Fruit fly (Drosophila melanogaster) whole organism, wandering third instar larva: Measurements from ENCODE around the gene CREG.

Experiments used
- CG32264 ChIP-seq: fragments of 200-800 bp; sonication (Bioruptor generic); optimal IDR thresholded peaks from 2 replicates; lab custom pipeline; 2016; ENCODE audit warnings: missing biosample characterization, missing genetic modification characterization
- CG9705 ChIP-seq: fragments of 200-800 bp; sonication (Bioruptor generic); optimal IDR thresholded peaks from 2 replicates; lab custom pipeline; 2018; ENCODE audit warnings: missing biosample characterization, mild to moderate bottlenecking, missing genetic modification characterization
- CrebA ChIP-seq: fragments of 200-800 bp; sonication (Bioruptor generic); optimal IDR thresholded peaks from 2 replicates; lab custom pipeline; 2016; ENCODE audit warnings: missing biosample characterization, mild to moderate bottlenecking, missing genetic modification characterization, borderline replicate concordance
- Dfd ChIP-seq: fragments of >200 bp; optimal IDR thresholded peaks from 2 replicates; lab custom pipeline; 2017; ENCODE audit warnings: missing biosample characterization, missing genetic modification characterization
- Dif ChIP-seq: fragments of 200-275, 200-300 bp; sonication (Bioruptor generic); optimal IDR thresholded peaks from 2 replicates; lab custom pipeline; 2018; ENCODE audit warnings: missing biosample characterization, missing genetic modification characterization; ENCODE audit not compliant: partially characterized antibody
- GATAd ChIP-seq: sonication (Bioruptor generic); optimal IDR thresholded peaks from 2 replicates; lab custom pipeline; 2016; ENCODE audit warnings: missing biosample characterization, missing genetic modification characterization
- HLH106 ChIP-seq: fragments of 200-800 bp; optimal IDR thresholded peaks from 3 replicates; lab custom pipeline; 2019; ENCODE audit warnings: missing biosample characterization, mild to moderate bottlenecking, missing genetic modification characterization, moderate library complexity
- Hnf4 ChIP-seq: fragments of 200-800 bp; sonication (Bioruptor generic); optimal IDR thresholded peaks from 2 replicates; lab custom pipeline; 2016; ENCODE audit warnings: missing biosample characterization, mild to moderate bottlenecking, missing genetic modification characterization
- Hr78 ChIP-seq: fragments of >200 bp; optimal IDR thresholded peaks from 2 replicates; lab custom pipeline; 2017; ENCODE audit warnings: missing biosample characterization, missing genetic modification characterization
- Hr83 ChIP-seq: fragments of 200-300 bp; sonication (Bioruptor generic); optimal IDR thresholded peaks from 2 replicates; lab custom pipeline; 2016; ENCODE audit warnings: missing biosample characterization, mild to moderate bottlenecking, missing genetic modification characterization, moderate library complexity; ENCODE audit not compliant: poor library complexity, severe bottlenecking
- Jra ChIP-seq: sonication (Bioruptor generic); optimal IDR thresholded peaks from 2 replicates; lab custom pipeline; 2016; ENCODE audit warnings: missing biosample characterization, missing genetic modification characterization
- Mio ChIP-seq: sonication (Bioruptor generic); optimal IDR thresholded peaks from 2 replicates; lab custom pipeline; 2016; ENCODE audit warnings: missing biosample characterization, missing genetic modification characterization
- Myc ChIP-seq: fragments of >200 bp; optimal IDR thresholded peaks from 2 replicates; lab custom pipeline; 2017
- N ChIP-seq: fragments of >200 bp; optimal IDR thresholded peaks from 2 replicates; lab custom pipeline; 2018; ENCODE audit warnings: missing biosample characterization, missing external identifiers, missing genetic modification characterization
- OdsH ChIP-seq: fragments of 200-800 bp; sonication (Bioruptor generic); optimal IDR thresholded peaks from 2 replicates; lab custom pipeline; 2016; ENCODE audit warnings: missing biosample characterization, mild to moderate bottlenecking, missing genetic modification characterization
- Rel ChIP-seq, 2 experiments: fragments of 200-800 bp; sonication (Bioruptor generic) in 1 of 2; optimal IDR thresholded peaks; 2 replicates in 1 of 2; 3 replicates in 1 of 2; lab custom pipeline; 2016 to 2019; ENCODE audit warnings: mild to moderate bottlenecking in 2 of 2, missing biosample characterization in 2 of 2, missing genetic modification characterization in 2 of 2, moderate library complexity in 1 of 2
- Sp1 ChIP-seq: fragments of 200-800 bp; sonication (Bioruptor generic); optimal IDR thresholded peaks from 3 replicates; lab custom pipeline; 2019; ENCODE audit warnings: missing biosample characterization, mild to moderate bottlenecking, missing genetic modification characterization, moderate library complexity
- Vsx2 ChIP-seq: fragments of 200-300, 225-300 bp; sonication (Bioruptor generic); optimal IDR thresholded peaks from 2 replicates; lab custom pipeline; 2018; ENCODE audit warnings: missing biosample characterization, missing genetic modification characterization; ENCODE audit not compliant: partially characterized antibody
- br ChIP-seq: fragments of 200-800 bp; sonication (Bioruptor generic); optimal IDR thresholded peaks from 2 replicates; lab custom pipeline; 2016; ENCODE audit warnings: missing biosample characterization, missing genetic modification characterization
- brk ChIP-seq: fragments of 200-800 bp; sonication (Bioruptor generic); optimal IDR thresholded peaks from 2 replicates; lab custom pipeline; 2016; ENCODE audit warnings: missing biosample characterization, mild to moderate bottlenecking, missing genetic modification characterization
- dl ChIP-seq, 2 experiments: fragments of 175-275, 200-275 bp in 1 of 2; fragments of 200-275 bp in 1 of 2; sonication (Bioruptor generic); optimal IDR thresholded peaks; lab custom pipeline; 2018; ENCODE audit warnings: mild to moderate bottlenecking in 2 of 2, missing biosample characterization in 2 of 2, missing genetic modification characterization in 2 of 2, moderate library complexity in 2 of 2; ENCODE audit not compliant: partially characterized antibody in 2 of 2, insufficient read depth in 1 of 2
- dmrt93B ChIP-seq: fragments of 200-800 bp; sonication (Bioruptor generic); optimal IDR thresholded peaks from 2 replicates; lab custom pipeline; 2018; ENCODE audit warnings: missing biosample characterization, mild to moderate bottlenecking, missing genetic modification characterization
- dsf ChIP-seq: sonication (Bioruptor generic); optimal IDR thresholded peaks from 2 replicates; lab custom pipeline; 2016; ENCODE audit warnings: missing biosample characterization, missing genetic modification characterization, borderline replicate concordance
- ey ChIP-seq: fragments of 200-800 bp; sonication (Bioruptor generic); optimal IDR thresholded peaks from 2 replicates; lab custom pipeline; 2016; ENCODE audit warnings: missing biosample characterization, missing genetic modification characterization
- foxo ChIP-seq, 2 experiments: fragments of 200-800 bp; sonication (Bioruptor generic); optimal IDR thresholded peaks; 2 replicates in 1 of 2; 3 replicates in 1 of 2; lab custom pipeline; 2016 to 2017; ENCODE audit warnings: missing biosample characterization in 2 of 2, missing genetic modification characterization in 2 of 2
- fru ChIP-seq: fragments of 200-800 bp; sonication (Bioruptor generic); optimal IDR thresholded peaks from 3 replicates; lab custom pipeline; 2016; ENCODE audit warnings: missing biosample characterization, mild to moderate bottlenecking, missing genetic modification characterization
- h ChIP-seq: fragments of 200-800 bp; sonication (Bioruptor generic); optimal IDR thresholded peaks from 3 replicates; lab custom pipeline; 2016; ENCODE audit warnings: missing biosample characterization, mild to moderate bottlenecking, missing genetic modification characterization
- jim ChIP-seq: fragments of 175-275, 200-325 bp; sonication (Bioruptor generic); optimal IDR thresholded peaks from 2 replicates; lab custom pipeline; 2016; ENCODE audit warnings: missing biosample characterization, mild to moderate bottlenecking, missing genetic modification characterization
- lola ChIP-seq: fragments of >200 bp; optimal IDR thresholded peaks from 2 replicates; lab custom pipeline; 2017; ENCODE audit warnings: missing biosample characterization, missing genetic modification characterization
- pan ChIP-seq: fragments of >200 bp; optimal IDR thresholded peaks from 2 replicates; lab custom pipeline; 2017
- psq ChIP-seq: fragments of 200-800 bp; sonication (Bioruptor generic); optimal IDR thresholded peaks from 3 replicates; lab custom pipeline; 2017; ENCODE audit warnings: missing biosample characterization, mild to moderate bottlenecking, missing genetic modification characterization, moderate library complexity
- rgr ChIP-seq: fragments of 200-800 bp; sonication (Bioruptor generic); optimal IDR thresholded peaks from 3 replicates; lab custom pipeline; 2016; ENCODE audit warnings: missing biosample characterization, mild to moderate bottlenecking, missing genetic modification characterization
- sage ChIP-seq: fragments of 200-800 bp; sonication (Bioruptor generic); optimal IDR thresholded peaks from 2 replicates; lab custom pipeline; 2016; ENCODE audit warnings: missing biosample characterization, mild to moderate bottlenecking, missing genetic modification characterization
- sv ChIP-seq: fragments of 200-800 bp; sonication (Bioruptor generic); optimal IDR thresholded peaks from 3 replicates; lab custom pipeline; 2016; ENCODE audit warnings: missing biosample characterization, missing genetic modification characterization
- tai ChIP-seq: sonication (Bioruptor generic); optimal IDR thresholded peaks from 2 replicates; lab custom pipeline; 2016; ENCODE audit warnings: missing biosample characterization, missing genetic modification characterization
- usp ChIP-seq: fragments of >200 bp; optimal IDR thresholded peaks from 2 replicates; lab custom pipeline; 2017; ENCODE audit warnings: missing biosample characterization, missing genetic modification characterization
- woc ChIP-seq: sonication (Bioruptor generic); optimal IDR thresholded peaks from 2 replicates; lab custom pipeline; 2016; ENCODE audit warnings: missing biosample characterization, mild to moderate bottlenecking, missing genetic modification characterization

The CREG gene

dm6 chr3R:17403188-17403587 lies 8.7 kb upstream of the CREG start, which contains the start of gene CG34279:
Gene CG34279 (minus strand): TSS chr3R:17403288.
- TF ChIP-seq foxo (GFP tag; optimal IDR thresholded peaks at IDR 0.05; lab: Kevin White, UChicago) = no peak
- TF ChIP-seq rgr (GFP tag; lab: Kevin White, UChicago) = peak; percentile 21
- TF ChIP-seq h (GFP tag; lab: Kevin White, UChicago) = peak; percentile 34
- no peak for TF ChIP-seq Vsx2 (GFP tag; lab: Kevin White, UChicago)
- TF ChIP-seq Hnf4 (GFP tag; lab: Kevin White, UChicago) = peak; percentile 11
- no peak for TF ChIP-seq lola (GFP tag; lab: Kevin White, UChicago)

- TF ChIP-seq Dif (GFP tag; lab: Kevin White, UChicago) (no peak), OdsH (GFP tag; lab: Kevin White, UChicago) (peak; percentile 35), N (GFP tag; lab: Kevin White, UChicago) (no peak), GATAd (no peak), Jra (GFP tag; lab: Kevin White, UChicago) (no peak), usp (GFP tag; lab: Kevin White, UChicago) (no peak), br (GFP tag; lab: Kevin White, UChicago) (peak; percentile 48), fru (GFP tag; lab: Kevin White, UChicago) (peak; percentile 24), CrebA (GFP tag; lab: Kevin White, UChicago) (no peak), Hr83 (GFP tag; lab: Kevin White, UChicago) (peak; percentile 64), Myc (lab: Kevin White, UChicago) (peak; percentile 32), h (GFP tag; lab: Kevin White, UChicago) (peak; percentile 50), jim (no peak), rgr (GFP tag; lab: Kevin White, UChicago) (peak; percentile 54), ey (peak; percentile 39), Mio (GFP tag; lab: Kevin White, UChicago) (no peak), dl (GFP tag; optimal IDR thresholded peaks at IDR 0.05; lab: Kevin White, UChicago; ENCODE audit: insufficient read depth in 1 of 2, partially characterized antibody in 2 of 2) (no peak), CG9705 (GFP tag; lab: Kevin White, UChicago) (no peak), foxo (GFP tag; optimal IDR thresholded peaks at IDR 0.05; lab: Kevin White, UChicago) (peak in 1 of 2 experiments; percentile 57), sv (peak; percentile 33), Rel (GFP tag; optimal IDR thresholded peaks at IDR 0.05; lab: Kevin White, UChicago) (no peak), Rel (tag; optimal IDR thresholded peaks at IDR 0.05; lab: Kevin White, UChicago) (no peak), psq (GFP tag; lab: Kevin White, UChicago) (peak; percentile 26), sage (GFP tag; lab: Kevin White, UChicago) (no peak), lola (GFP tag; lab: Kevin White, UChicago) (no peak), HLH106 (peak; percentile 29), dmrt93B (GFP tag; lab: Kevin White, UChicago) (peak; percentile 25), CG32264 (no peak), dsf (GFP tag; lab: Kevin White, UChicago) (no peak), tai (GFP tag; lab: Kevin White, UChicago) (no peak), Hnf4 (GFP tag; lab: Kevin White, UChicago) (no peak), brk (no peak), pan (no peak)
Measured at dm6 chr3R:17402434-17402833, 8.0 kb upstream of the CREG start, which contains the start of gene Sur-8. Gene Sur-8 (minus strand): TSS chr3R:17402515.

DNA sequence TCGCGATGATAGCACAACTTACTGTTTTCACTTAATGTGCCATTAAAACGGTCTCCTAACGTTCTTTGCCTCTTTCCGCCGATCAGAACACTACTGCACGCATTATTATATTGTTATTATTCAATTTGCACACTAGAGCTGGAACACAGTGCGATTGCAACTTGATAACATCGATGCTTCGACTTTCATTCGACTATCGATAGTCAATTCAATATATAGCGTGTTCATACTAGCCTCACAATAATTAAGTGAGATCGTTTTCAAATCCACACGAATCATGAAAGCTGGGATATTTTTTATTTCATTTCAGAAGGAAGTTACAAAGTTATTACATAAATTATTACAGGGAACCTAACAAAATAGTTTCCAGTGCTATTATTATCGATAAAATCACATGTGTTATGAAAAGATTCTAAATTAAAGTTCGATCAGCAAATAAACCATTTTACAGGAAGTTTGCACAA lies 6.9 kb upstream of the CREG start:
- TF ChIP-seq N (GFP tag; lab: Kevin White, UChicago) (peak; percentile 89), woc (GFP tag; lab: Kevin White, UChicago) (peak; percentile 35), Hnf4 (GFP tag; lab: Kevin White, UChicago) (peak; percentile 34), Sp1 (GFP tag; lab: Kevin White, UChicago) (no peak), lola (GFP tag; lab: Kevin White, UChicago) (no peak), Dif (GFP tag; lab: Kevin White, UChicago) (no peak), Myc (lab: Kevin White, UChicago) (no peak), HLH106 (peak; percentile 24), rgr (GFP tag; lab: Kevin White, UChicago) (peak; percentile 35), Rel (GFP tag; optimal IDR thresholded peaks at IDR 0.05; lab: Kevin White, UChicago) (no peak), Rel (tag; optimal IDR thresholded peaks at IDR 0.05; lab: Kevin White, UChicago) (peak; percentile 29), Dfd (GFP tag; lab: Kevin White, UChicago) (no peak), psq (GFP tag; lab: Kevin White, UChicago) (no peak), foxo (GFP tag; optimal IDR thresholded peaks at IDR 0.05; lab: Kevin White, UChicago) (peak in 1 of 2 experiments; percentile 45), Mio (GFP tag; lab: Kevin White, UChicago) (no peak), fru (GFP tag; lab: Kevin White, UChicago) (peak; percentile 45), sv (peak; percentile 35), GATAd (no peak), OdsH (GFP tag; lab: Kevin White, UChicago) (no peak), Hr78 (no peak), CG32264 (no peak), dmrt93B (GFP tag; lab: Kevin White, UChicago) (no peak), sage (GFP tag; lab: Kevin White, UChicago) (no peak), h (GFP tag; lab: Kevin White, UChicago) (peak; percentile 32), Jra (GFP tag; lab: Kevin White, UChicago) (no peak), Vsx2 (GFP tag; lab: Kevin White, UChicago) (no peak), Hr83 (GFP tag; lab: Kevin White, UChicago) (no peak), ey (peak; percentile 21), dl (GFP tag; optimal IDR thresholded peaks at IDR 0.05; lab: Kevin White, UChicago; ENCODE audit: insufficient read depth in 1 of 2, partially characterized antibody in 2 of 2) (no peak), dsf (GFP tag; lab: Kevin White, UChicago) (peak; percentile 12), tai (GFP tag; lab: Kevin White, UChicago) (peak; percentile 77), CrebA (GFP tag; lab: Kevin White, UChicago) (no peak), pan (no peak), brk (peak; percentile 45)
